Fruit fly (Drosophila melanogaster): Measurements from ENCODE around the gene Hsp70Bbb.

Hsp70Bbb gene

DNA sequence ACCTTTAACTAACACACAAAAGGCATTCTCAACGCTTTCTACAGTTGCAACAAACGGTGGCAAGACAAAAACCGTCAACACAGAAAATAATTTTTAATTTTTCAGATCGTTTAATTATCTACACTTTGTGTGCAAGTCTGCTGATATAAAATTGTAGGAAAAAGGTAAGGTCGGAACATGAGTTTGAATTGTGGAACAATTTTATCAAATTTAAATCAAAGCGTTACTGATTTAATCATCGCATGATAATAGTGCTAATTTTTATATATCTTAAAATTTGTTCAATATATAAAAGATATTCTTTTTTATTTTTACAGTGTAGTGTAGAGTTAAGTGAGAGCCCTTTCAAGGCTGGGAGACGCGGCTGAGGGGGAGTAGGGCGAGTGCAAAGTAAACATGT is 40.6 kb downstream of the Hsp70Bbb start (continued):
- TF ChIP-seq Mes4 (GFP tag; optimal IDR thresholded peaks at IDR 0.05), result no peak
- no peak for TF ChIP-seq gsb (GFP tag; IDR thresholded peaks at IDR 0.05)
- no peak for TF ChIP-seq nerfin-2 (GFP tag; IDR thresholded peaks at IDR 0.05; ENCODE audit: partially characterized antibody)
- no peak for TF ChIP-seq BEAF-32 (GFP tag; optimal IDR thresholded peaks at IDR 0.05)
- TF ChIP-seq CG1647 (GFP tag; optimal IDR thresholded peaks at IDR 0.05), result no peak
- TF ChIP-seq CG11723 (GFP tag; optimal IDR thresholded peaks at IDR 0.05), result no peak
- no peak for TF ChIP-seq Bteb2 (GFP tag; optimal IDR thresholded peaks at IDR 0.05)
- no peak for TF ChIP-seq sima (GFP tag; optimal IDR thresholded peaks at IDR 0.05)
- TF ChIP-seq CG3838 (GFP tag; optimal IDR thresholded peaks at IDR 0.05), result no peak
- no peak for TF ChIP-seq jing (GFP tag; optimal IDR thresholded peaks at IDR 0.05)
- TF ChIP-seq sens (GFP tag), result no peak
- no peak for TF ChIP-seq Trl (optimal IDR thresholded peaks at IDR 0.05)
- TF ChIP-seq Trl (GFP tag; optimal IDR thresholded peaks at IDR 0.05), result no peak
- no peak for TF ChIP-seq hbn (GFP tag; IDR thresholded peaks at IDR 0.05; ENCODE audit: partially characterized antibody)
- peak; percentile 72 for TF ChIP-seq CG2678 (tag; optimal IDR thresholded peaks at IDR 0.05)
- TF ChIP-seq Fer1 (GFP tag; optimal IDR thresholded peaks at IDR 0.05), result peak; percentile 75
- TF ChIP-seq so (GFP tag; IDR thresholded peaks at IDR 0.05), result no peak
- no peak for TF ChIP-seq wek (GFP tag; optimal IDR thresholded peaks at IDR 0.05)
- TF ChIP-seq ewg (GFP tag; optimal IDR thresholded peaks at IDR 0.05), result no peak
- TF ChIP-seq CG2875 (GFP tag; optimal IDR thresholded peaks at IDR 0.05), result no peak
- peak; percentile 42 for TF ChIP-seq CG13424 (tag; optimal IDR thresholded peaks at IDR 0.05)
- no peak for TF ChIP-seq Bgb (GFP tag; IDR thresholded peaks at IDR 0.05; ENCODE audit: partially characterized antibody)
- TF ChIP-seq CG43689 (GFP tag; IDR thresholded peaks at IDR 0.05), result no peak
- peak; percentile 32; the same call in 1 of the 2 replicates for TF ChIP-seq slbo (GFP tag; IDR thresholded peaks at IDR 0.05)
- TF ChIP-seq insv (GFP tag; optimal IDR thresholded peaks at IDR 0.05), result no peak
- TF ChIP-seq org-1 (GFP tag; optimal IDR thresholded peaks at IDR 0.05), result peak; percentile 4
- TF ChIP-seq Atf6 (GFP tag; IDR thresholded peaks at IDR 0.05), result no peak
- TF ChIP-seq grau (tag; optimal IDR thresholded peaks at IDR 0.05), result no peak
- no peak for TF ChIP-seq Mrtf (GFP tag; IDR thresholded peaks at IDR 0.05)
- TF ChIP-seq CG1832 (GFP tag; optimal IDR thresholded peaks at IDR 0.05), result no peak
- TF ChIP-seq Oaz (GFP tag; IDR thresholded peaks at IDR 0.05), result no peak
- no peak for TF ChIP-seq Hey (tag; optimal IDR thresholded peaks at IDR 0.05)
- no peak for TF ChIP-seq lilli (GFP tag; optimal IDR thresholded peaks at IDR 0.05)
- TF ChIP-seq crol (GFP tag; IDR thresholded peaks at IDR 0.05), result no peak
- no peak for TF ChIP-seq CkIIα-i1 (GFP tag; IDR thresholded peaks at IDR 0.05)
- TF ChIP-seq nmo (GFP tag; optimal IDR thresholded peaks at IDR 0.05), result no peak
- TF ChIP-seq Spps (tag; optimal IDR thresholded peaks at IDR 0.05), result no peak
- TF ChIP-seq CG10147 (GFP tag; optimal IDR thresholded peaks at IDR 0.05), result peak; percentile 26
- no peak for TF ChIP-seq zf30C (GFP tag; optimal IDR thresholded peaks at IDR 0.05)
- no peak for TF ChIP-seq CG9215 (GFP tag; IDR thresholded peaks at IDR 0.05)
- no peak for TF ChIP-seq CG7271 (tag; optimal IDR thresholded peaks at IDR 0.05)
- TF ChIP-seq CG4404 (GFP tag; IDR thresholded peaks at IDR 0.05), result no peak
- no peak for TF ChIP-seq gsb-n (tag; optimal IDR thresholded peaks at IDR 0.05)
- TF ChIP-seq unpg (GFP tag; optimal IDR thresholded peaks at IDR 0.05), result no peak
- TF ChIP-seq CG14667 (GFP tag; IDR thresholded peaks at IDR 0.05), result no peak
- peak; percentile 36 for TF ChIP-seq CG9727 (GFP tag; optimal IDR thresholded peaks at IDR 0.05)
- no peak for TF ChIP-seq esg (GFP tag; conservative IDR thresholded peaks at IDR 0.05)
- no peak for TF ChIP-seq ash1 (GFP tag; optimal IDR thresholded peaks at IDR 0.05)
- no peak for TF ChIP-seq CG14441 (GFP tag; IDR thresholded peaks at IDR 0.05)
- no peak for TF ChIP-seq CG8765 (GFP tag; IDR thresholded peaks at IDR 0.05)
- no peak for TF ChIP-seq CG6689 (GFP tag; IDR thresholded peaks at IDR 0.05)
- no peak for TF ChIP-seq dan (GFP tag; IDR thresholded peaks at IDR 0.05)
- TF ChIP-seq CG10267 (tag; optimal IDR thresholded peaks at IDR 0.05), result no peak
